Worm (Caenorhabditis elegans) whole organism, L3 larva: Measurements from ENCODE around the gene osgn-1.

Source experiments
- R02D3.7 ChIP-seq: fragments of 150-350 bp; optimal IDR thresholded peaks from 2 replicates; lab custom pipeline; 2014; ENCODE audit warnings: missing biosample characterization, missing genetic modification characterization
- ZK546.5 ChIP-seq: sonication (generic microtip); optimal IDR thresholded peaks from 2 replicates; lab custom pipeline; 2017; ENCODE audit warnings: missing biosample characterization, missing genetic modification characterization
- aly-2 ChIP-seq: fragments of 150-350 bp; optimal IDR thresholded peaks from 2 replicates; lab custom pipeline; 2014; ENCODE audit warnings: missing biosample characterization, missing genetic modification characterization
- ama-1 ChIP-seq: fragments of 150-350 bp; optimal IDR thresholded peaks from 2 replicates; lab custom pipeline; 2018
- ceh-16 ChIP-seq: sonication (generic microtip); optimal IDR thresholded peaks from 2 replicates; lab custom pipeline; 2017; ENCODE audit warnings: missing biosample characterization, missing genetic modification characterization
- ceh-28 ChIP-seq: fragments of 150-350 bp; optimal IDR thresholded peaks from 2 replicates; lab custom pipeline; 2014; ENCODE audit warnings: missing biosample characterization, missing genetic modification reagents, missing genetic modification characterization
- ceh-82 ChIP-seq: fragments of 150-350 bp; optimal IDR thresholded peaks from 2 replicates; lab custom pipeline; 2014; ENCODE audit warnings: missing biosample characterization, missing genetic modification characterization
- ceh-9 ChIP-seq: sonication (generic microtip); optimal IDR thresholded peaks from 2 replicates; lab custom pipeline; 2018; ENCODE audit warnings: missing biosample characterization, missing genetic modification characterization
- egl-27 ChIP-seq: sonication (generic microtip); optimal IDR thresholded peaks from 4 replicates; lab custom pipeline; 2017; ENCODE audit warnings: missing biosample characterization, missing genetic modification reagents, missing genetic modification characterization
- egl-5 ChIP-seq: fragments of 150-350 bp; optimal IDR thresholded peaks from 2 replicates; lab custom pipeline; 2017; ENCODE audit warnings: missing biosample characterization, missing genetic modification reagents, missing genetic modification characterization, inconsistent platforms
- elt-1 ChIP-seq: fragments of 150-350 bp; optimal IDR thresholded peaks from 2 replicates; lab custom pipeline; 2014; ENCODE audit warnings: missing biosample characterization, missing genetic modification characterization
- elt-2 ChIP-seq: sonication (generic microtip); optimal IDR thresholded peaks from 2 replicates; lab custom pipeline; 2016; ENCODE audit warnings: missing genetic modification reagents, mild to moderate bottlenecking, missing genetic modification characterization, missing compliant biosample characterization
- elt-3 ChIP-seq, 3 experiments: fragments of 150-350 bp in 1 of 3; sonication (generic microtip) in 2 of 3; optimal IDR thresholded peaks; 2 replicates in 2 of 3; 4 replicates in 1 of 3; lab custom pipeline; 2014 to 2017; ENCODE audit warnings: missing biosample characterization in 3 of 3, missing genetic modification characterization in 3 of 3
- eor-1 ChIP-seq, 2 experiments: fragments of 150-350 bp; optimal IDR thresholded peaks; 2 replicates each; lab custom pipeline; 2014 to 2018; ENCODE audit warnings: missing biosample characterization in 2 of 2, missing genetic modification characterization in 2 of 2
- fkh-10 ChIP-seq: sonication (generic microtip); optimal IDR thresholded peaks from 2 replicates; lab custom pipeline; 2017; ENCODE audit warnings: missing biosample characterization, missing genetic modification reagents, missing genetic modification characterization
- fos-1 ChIP-seq: fragments of 150-350 bp; optimal IDR thresholded peaks from 2 replicates; lab custom pipeline; 2014; ENCODE audit warnings: missing biosample characterization, missing genetic modification characterization
- hmg-11 ChIP-seq: sonication (generic microtip); optimal IDR thresholded peaks from 2 replicates; lab custom pipeline; 2016; ENCODE audit warnings: missing genetic modification characterization, missing compliant biosample characterization
- jun-1 ChIP-seq: fragments of 150-350 bp; optimal IDR thresholded peaks from 2 replicates; lab custom pipeline; 2014; ENCODE audit warnings: missing biosample characterization, missing genetic modification reagents, missing genetic modification characterization
- lin-15B ChIP-seq: fragments of 150-350 bp; optimal IDR thresholded peaks from 2 replicates; lab custom pipeline; 2014; ENCODE audit warnings: missing biosample characterization, missing genetic modification characterization
- lin-39 ChIP-seq: fragments of 150-350 bp; optimal IDR thresholded peaks from 2 replicates; lab custom pipeline; 2018; ENCODE audit warnings: missing biosample characterization, missing genetic modification reagents, missing genetic modification characterization
- lsy-12 ChIP-seq: sonication (generic microtip); optimal IDR thresholded peaks from 2 replicates; lab custom pipeline; 2016; ENCODE audit warnings: mild to moderate bottlenecking, missing genetic modification characterization, missing compliant biosample characterization
- mdl-1 ChIP-seq: fragments of 150-350 bp; optimal IDR thresholded peaks from 2 replicates; lab custom pipeline; 2014; ENCODE audit warnings: missing biosample characterization, missing genetic modification characterization
- nfya-1 ChIP-seq: sonication (generic microtip); optimal IDR thresholded peaks from 2 replicates; lab custom pipeline; 2017; ENCODE audit warnings: missing genetic modification characterization, mild to moderate bottlenecking, missing compliant biosample characterization, antibody characterized with exemption, moderate library complexity; ENCODE audit not compliant: insufficient read depth
- nhr-11 ChIP-seq: fragments of 150-350 bp; optimal IDR thresholded peaks from 2 replicates; lab custom pipeline; 2014; ENCODE audit warnings: missing biosample characterization, missing genetic modification characterization
- nhr-12 ChIP-seq: fragments of 150-350 bp; optimal IDR thresholded peaks from 2 replicates; lab custom pipeline; 2014; ENCODE audit warnings: missing biosample characterization, missing genetic modification characterization
- nhr-23 ChIP-seq: fragments of 150-350 bp; optimal IDR thresholded peaks from 2 replicates; lab custom pipeline; 2014; ENCODE audit warnings: missing biosample characterization, missing genetic modification reagents, missing genetic modification characterization
- nhr-237 ChIP-seq: fragments of 150-350 bp; optimal IDR thresholded peaks from 2 replicates; lab custom pipeline; 2014; ENCODE audit warnings: missing biosample characterization, missing genetic modification characterization
- nhr-25 ChIP-seq: sonication (generic microtip); optimal IDR thresholded peaks from 2 replicates; lab custom pipeline; 2017; ENCODE audit warnings: missing biosample characterization, missing genetic modification characterization
- nhr-43 ChIP-seq: sonication (generic microtip); optimal IDR thresholded peaks from 2 replicates; lab custom pipeline; 2016; ENCODE audit warnings: mild to moderate bottlenecking, missing genetic modification characterization, missing compliant biosample characterization; ENCODE audit not compliant: poor library complexity, severe bottlenecking
- nhr-67 ChIP-seq: fragments of 150-350 bp; optimal IDR thresholded peaks from 2 replicates; lab custom pipeline; 2014; ENCODE audit warnings: missing biosample characterization, missing genetic modification characterization
- nhr-76 ChIP-seq: fragments of 150-350 bp; sonication (generic microtip); optimal IDR thresholded peaks from 5 replicates; lab custom pipeline; 2014; ENCODE audit warnings: missing biosample characterization, missing genetic modification characterization
- nhr-77 ChIP-seq: fragments of 150-350 bp; optimal IDR thresholded peaks from 2 replicates; lab custom pipeline; 2014; ENCODE audit warnings: missing biosample characterization, missing genetic modification characterization
- pha-4 ChIP-seq: fragments of 150-350 bp; optimal IDR thresholded peaks from 2 replicates; lab custom pipeline; 2014; ENCODE audit warnings: missing biosample characterization, missing genetic modification reagents, missing genetic modification characterization
- skn-1 ChIP-seq: fragments of 150-350 bp; optimal IDR thresholded peaks from 2 replicates; lab custom pipeline; 2014; ENCODE audit warnings: missing biosample characterization, missing genetic modification characterization
- snpc-4 ChIP-seq: fragments of 150-350 bp; optimal IDR thresholded peaks from 2 replicates; lab custom pipeline; 2014; ENCODE audit warnings: missing biosample characterization, missing genetic modification characterization
- tbx-2 ChIP-seq: sonication (generic microtip); optimal IDR thresholded peaks from 2 replicates; lab custom pipeline; 2016; ENCODE audit warnings: mild to moderate bottlenecking, missing genetic modification characterization, missing compliant biosample characterization
- unc-39 ChIP-seq: sonication (generic microtip); optimal IDR thresholded peaks from 4 replicates; lab custom pipeline; 2017; ENCODE audit warnings: missing biosample characterization, missing genetic modification characterization
- zag-1 ChIP-seq: fragments of 150-350 bp; optimal IDR thresholded peaks from 2 replicates; lab custom pipeline; 2014; ENCODE audit warnings: missing biosample characterization, missing genetic modification characterization
- ztf-11 ChIP-seq: fragments of 150-350 bp; optimal IDR thresholded peaks from 2 replicates; lab custom pipeline; 2014; ENCODE audit warnings: missing biosample characterization, missing genetic modification characterization
- ztf-4 ChIP-seq: fragments of 150-350 bp; optimal IDR thresholded peaks from 2 replicates; lab custom pipeline; 2014; ENCODE audit warnings: missing biosample characterization, missing genetic modification characterization

The osgn-1 gene

ce11 chrIV:4236025-4236407 is 28.8 kb downstream of the osgn-1 start:
- TF ChIP-seq fos-1 (no peak), lin-39 (tag; lab: Kevin White, UChicago) (no peak), R02D3.7 (tag; lab: Kevin White, UChicago) (no peak), snpc-4 (tag; lab: Kevin White, UChicago) (no peak), hmg-11 (tag; lab: Kevin White, UChicago) (no peak), fkh-10 (GFP tag; lab: Kevin White, UChicago) (no peak), nhr-76 (tag; lab: Kevin White, UChicago) (no peak)

- TF ChIP-seq nhr-43 (tag; lab: Kevin White, UChicago), result no peak
- TF ChIP-seq nhr-12 (tag; lab: Kevin White, UChicago), result no peak
- TF ChIP-seq tbx-2 (tag; lab: Kevin White, UChicago), result peak; percentile 46
- TF ChIP-seq pha-4 (tag; lab: Kevin White, UChicago), result no peak
- TF ChIP-seq ama-1 (lab: Kevin White, UChicago), result peak; percentile 90
- peak in 1 of 3 experiments; percentile 93 for TF ChIP-seq elt-3 (tag; optimal IDR thresholded peaks at IDR 0.05; lab: Kevin White, UChicago)
- TF ChIP-seq nfya-1 (tag; lab: Kevin White, UChicago), result peak; percentile 18
- peak; percentile 55 for TF ChIP-seq nhr-77 (tag; lab: Kevin White, UChicago)
- TF ChIP-seq nhr-25 (tag; lab: Kevin White, UChicago), result peak; percentile 68
- TF ChIP-seq, all 47 proteins: peak for 6
Measured at ce11 chrIV:4236671-4237070, 29.5 kb downstream of the osgn-1 start.

ce11 chrIV:4243830-4244406 is 36.7 kb downstream of the osgn-1 start:
- TF ChIP-seq ZK546.5 (tag; lab: Kevin White, UChicago), result no peak
- TF ChIP-seq nhr-67, result no peak
- TF ChIP-seq unc-39 (tag; lab: Kevin White, UChicago), result no peak
- no peak for TF ChIP-seq egl-5 (tag; lab: Kevin White, UChicago)
- TF ChIP-seq, all 47 proteins: peak for 0

ce11 chrIV:4244510-4244909 is 37.3 kb downstream of the osgn-1 start, which contains the start of gene col-34:
col-34 (minus strand) TSS chrIV:4244610.
- TF ChIP-seq egl-5 (tag; lab: Kevin White, UChicago), result peak; percentile 15
- TF ChIP-seq mdl-1 (tag; lab: Kevin White, UChicago), result no peak

DNA sequence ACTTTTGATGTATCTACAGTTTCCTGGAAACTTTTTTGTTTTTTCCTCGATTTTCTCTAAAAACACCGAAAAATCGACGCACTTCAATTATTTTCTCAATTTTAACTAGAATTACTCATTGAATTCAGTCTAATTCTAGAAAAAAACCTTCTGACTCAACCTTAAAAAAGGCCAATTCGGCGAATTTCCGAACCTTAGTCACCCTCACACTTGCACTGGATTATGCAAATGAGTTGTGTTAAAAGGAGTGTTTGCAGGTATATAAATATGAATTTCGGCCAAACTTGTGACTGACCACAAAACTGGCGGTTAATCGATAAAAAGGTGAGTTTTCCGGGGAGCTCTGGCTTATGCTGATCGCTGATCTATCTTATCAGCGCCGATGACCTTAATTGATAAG is 39.3 kb downstream of the osgn-1 start, which contains the start of gene ttr-20:
Gene ttr-20 (plus strand): TSS at position 301 of the 400 bp plus-strand sequence.
- TF ChIP-seq eor-1 (tag; optimal IDR thresholded peaks at IDR 0.05; lab: Kevin White, UChicago) (no peak), ceh-28 (no peak)
- TF ChIP-seq, all 47 proteins: peak for 0

DNA sequence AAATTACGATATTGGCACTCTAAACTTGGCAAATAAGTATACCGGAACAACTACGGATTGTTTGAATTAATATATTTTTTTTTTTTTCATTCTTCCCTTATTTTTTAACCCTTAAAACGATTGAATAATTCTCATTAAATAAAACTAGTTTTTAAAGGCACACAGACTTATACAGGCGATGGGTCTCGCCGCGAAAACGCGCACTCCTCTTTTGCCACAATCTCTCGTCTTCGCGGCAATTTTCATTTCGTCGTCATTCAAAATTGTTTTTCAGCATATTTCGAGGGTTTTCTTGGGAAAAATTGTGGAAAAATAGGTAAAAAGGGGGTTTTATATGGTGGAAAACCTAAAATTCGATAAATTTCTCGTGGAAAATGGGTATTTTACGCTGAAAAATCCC is 40.1 kb downstream of the osgn-1 start:
- TF ChIP-seq nhr-11 (tag; lab: Kevin White, UChicago) (no peak), ama-1 (lab: Kevin White, UChicago) (no peak), nhr-43 (tag; lab: Kevin White, UChicago) (no peak), fkh-10 (GFP tag; lab: Kevin White, UChicago) (no peak), hmg-11 (tag; lab: Kevin White, UChicago) (peak; percentile 36), unc-39 (tag; lab: Kevin White, UChicago) (no peak), pha-4 (tag; lab: Kevin White, UChicago) (peak; percentile 71), egl-5 (tag; lab: Kevin White, UChicago) (peak; percentile 70), ztf-4 (no peak), ceh-16 (no peak), egl-27 (tag; lab: Kevin White, UChicago) (no peak), elt-3 (tag; optimal IDR thresholded peaks at IDR 0.05; lab: Kevin White, UChicago) (no peak), zag-1 (tag; lab: Kevin White, UChicago) (no peak), nhr-25 (tag; lab: Kevin White, UChicago) (peak; percentile 62), jun-1 (tag; lab: Kevin White, UChicago) (no peak), ceh-9 (no peak), tbx-2 (tag; lab: Kevin White, UChicago) (no peak), nhr-237 (no peak), ceh-82 (no peak), aly-2 (tag; lab: Kevin White, UChicago) (no peak), elt-2 (tag; lab: Kevin White, UChicago) (peak; percentile 33), lsy-12 (tag; lab: Kevin White, UChicago) (no peak), ztf-11 (no peak), skn-1 (tag; lab: Kevin White, UChicago) (no peak), lin-15B (tag; lab: Kevin White, UChicago) (peak; percentile 55), nhr-23 (tag; lab: Kevin White, UChicago) (peak; percentile 58), elt-1 (tag; lab: Kevin White, UChicago) (no peak), snpc-4 (tag; lab: Kevin White, UChicago) (no peak), nhr-76 (tag; lab: Kevin White, UChicago) (no peak), lin-39 (tag; lab: Kevin White, UChicago) (peak; percentile 31), nhr-12 (tag; lab: Kevin White, UChicago) (no peak), ZK546.5 (tag; lab: Kevin White, UChicago) (no peak), mdl-1 (tag; lab: Kevin White, UChicago) (no peak)
- TF ChIP-seq, all 47 proteins: peak for 8
